Worm (Caenorhabditis elegans) whole organism, L3 larva: ENCODE results near the gene T04B2.8.
A peak's percentile ranks its signal among the peaks of the same experiment; 100 is the strongest.

ENCODE experiments used
- R02D3.7 ChIP-seq: fragments of 150-350 bp; optimal IDR thresholded peaks from 2 replicates; lab custom pipeline; 2014; ENCODE audit warnings: missing biosample characterization, missing genetic modification characterization
- aly-2 ChIP-seq: fragments of 150-350 bp; optimal IDR thresholded peaks from 2 replicates; lab custom pipeline; 2014; ENCODE audit warnings: missing biosample characterization, missing genetic modification characterization
- ama-1 ChIP-seq: fragments of 150-350 bp; optimal IDR thresholded peaks from 2 replicates; lab custom pipeline; 2018
- ceh-16 ChIP-seq: sonication (generic microtip); optimal IDR thresholded peaks from 2 replicates; lab custom pipeline; 2017; ENCODE audit warnings: missing biosample characterization, missing genetic modification characterization
- ceh-9 ChIP-seq: sonication (generic microtip); optimal IDR thresholded peaks from 2 replicates; lab custom pipeline; 2018; ENCODE audit warnings: missing biosample characterization, missing genetic modification characterization
- daf-12 ChIP-seq: fragments of 150-350 bp; optimal IDR thresholded peaks from 2 replicates; lab custom pipeline; 2014; ENCODE audit warnings: missing biosample characterization, missing genetic modification reagents, missing genetic modification characterization
- egl-27 ChIP-seq: sonication (generic microtip); optimal IDR thresholded peaks from 4 replicates; lab custom pipeline; 2017; ENCODE audit warnings: missing biosample characterization, missing genetic modification reagents, missing genetic modification characterization
- elt-1 ChIP-seq: fragments of 150-350 bp; optimal IDR thresholded peaks from 2 replicates; lab custom pipeline; 2014; ENCODE audit warnings: missing biosample characterization, missing genetic modification characterization
- elt-2 ChIP-seq: sonication (generic microtip); optimal IDR thresholded peaks from 2 replicates; lab custom pipeline; 2016; ENCODE audit warnings: missing genetic modification reagents, mild to moderate bottlenecking, missing genetic modification characterization, missing compliant biosample characterization
- eor-1 ChIP-seq, 2 experiments: fragments of 150-350 bp; optimal IDR thresholded peaks; 2 replicates each; lab custom pipeline; 2014 to 2018; ENCODE audit warnings: missing biosample characterization in 2 of 2, missing genetic modification characterization in 2 of 2
- fkh-10 ChIP-seq: sonication (generic microtip); optimal IDR thresholded peaks from 2 replicates; lab custom pipeline; 2017; ENCODE audit warnings: missing biosample characterization, missing genetic modification reagents, missing genetic modification characterization
- fkh-2 ChIP-seq: fragments of 150-350 bp; optimal IDR thresholded peaks from 2 replicates; lab custom pipeline; 2014; ENCODE audit warnings: missing biosample characterization, missing genetic modification reagents, missing genetic modification characterization
- hmg-11 ChIP-seq: sonication (generic microtip); optimal IDR thresholded peaks from 2 replicates; lab custom pipeline; 2016; ENCODE audit warnings: missing genetic modification characterization, missing compliant biosample characterization
- jun-1 ChIP-seq: fragments of 150-350 bp; optimal IDR thresholded peaks from 2 replicates; lab custom pipeline; 2014; ENCODE audit warnings: missing biosample characterization, missing genetic modification reagents, missing genetic modification characterization
- lin-15B ChIP-seq: fragments of 150-350 bp; optimal IDR thresholded peaks from 2 replicates; lab custom pipeline; 2014; ENCODE audit warnings: missing biosample characterization, missing genetic modification characterization
- lin-39 ChIP-seq: fragments of 150-350 bp; optimal IDR thresholded peaks from 2 replicates; lab custom pipeline; 2018; ENCODE audit warnings: missing biosample characterization, missing genetic modification reagents, missing genetic modification characterization
- lsy-12 ChIP-seq: sonication (generic microtip); optimal IDR thresholded peaks from 2 replicates; lab custom pipeline; 2016; ENCODE audit warnings: mild to moderate bottlenecking, missing genetic modification characterization, missing compliant biosample characterization
- mdl-1 ChIP-seq: fragments of 150-350 bp; optimal IDR thresholded peaks from 2 replicates; lab custom pipeline; 2014; ENCODE audit warnings: missing biosample characterization, missing genetic modification characterization
- mml-1 ChIP-seq: fragments of 150-350 bp; sonication (generic microtip); optimal IDR thresholded peaks from 3 replicates; lab custom pipeline; 2014; ENCODE audit warnings: missing biosample characterization, missing genetic modification characterization
- nfya-1 ChIP-seq: sonication (generic microtip); optimal IDR thresholded peaks from 2 replicates; lab custom pipeline; 2017; ENCODE audit warnings: missing genetic modification characterization, mild to moderate bottlenecking, missing compliant biosample characterization, antibody characterized with exemption, moderate library complexity; ENCODE audit not compliant: insufficient read depth
- nhr-11 ChIP-seq: fragments of 150-350 bp; optimal IDR thresholded peaks from 2 replicates; lab custom pipeline; 2014; ENCODE audit warnings: missing biosample characterization, missing genetic modification characterization
- nhr-12 ChIP-seq: fragments of 150-350 bp; optimal IDR thresholded peaks from 2 replicates; lab custom pipeline; 2014; ENCODE audit warnings: missing biosample characterization, missing genetic modification characterization
- nhr-23 ChIP-seq: fragments of 150-350 bp; optimal IDR thresholded peaks from 2 replicates; lab custom pipeline; 2014; ENCODE audit warnings: missing biosample characterization, missing genetic modification reagents, missing genetic modification characterization
- nhr-25 ChIP-seq: sonication (generic microtip); optimal IDR thresholded peaks from 2 replicates; lab custom pipeline; 2017; ENCODE audit warnings: missing biosample characterization, missing genetic modification characterization
- nhr-28 ChIP-seq: fragments of 150-350 bp; optimal IDR thresholded peaks from 2 replicates; lab custom pipeline; 2014; ENCODE audit warnings: missing biosample characterization, missing genetic modification characterization
- nhr-43 ChIP-seq: sonication (generic microtip); optimal IDR thresholded peaks from 2 replicates; lab custom pipeline; 2016; ENCODE audit warnings: mild to moderate bottlenecking, missing genetic modification characterization, missing compliant biosample characterization; ENCODE audit not compliant: poor library complexity, severe bottlenecking
- nhr-67 ChIP-seq: fragments of 150-350 bp; optimal IDR thresholded peaks from 2 replicates; lab custom pipeline; 2014; ENCODE audit warnings: missing biosample characterization, missing genetic modification characterization
- pqm-1 ChIP-seq: fragments of 150-350 bp; optimal IDR thresholded peaks from 2 replicates; lab custom pipeline; 2017; ENCODE audit warnings: missing biosample characterization, missing genetic modification characterization, inconsistent platforms
- sea-2 ChIP-seq: fragments of 150-350 bp; sonication (generic microtip); optimal IDR thresholded peaks from 4 replicates; lab custom pipeline; 2014; ENCODE audit warnings: missing biosample characterization, missing genetic modification reagents, missing genetic modification characterization
- skn-1 ChIP-seq: fragments of 150-350 bp; optimal IDR thresholded peaks from 2 replicates; lab custom pipeline; 2014; ENCODE audit warnings: missing biosample characterization, missing genetic modification characterization
- snpc-4 ChIP-seq: fragments of 150-350 bp; optimal IDR thresholded peaks from 2 replicates; lab custom pipeline; 2014; ENCODE audit warnings: missing biosample characterization, missing genetic modification characterization
- tbx-2 ChIP-seq: sonication (generic microtip); optimal IDR thresholded peaks from 2 replicates; lab custom pipeline; 2016; ENCODE audit warnings: mild to moderate bottlenecking, missing genetic modification characterization, missing compliant biosample characterization
- unc-39 ChIP-seq: sonication (generic microtip); optimal IDR thresholded peaks from 4 replicates; lab custom pipeline; 2017; ENCODE audit warnings: missing biosample characterization, missing genetic modification characterization
- unc-62 ChIP-seq: fragments of 150-350 bp; sonication (generic microtip); optimal IDR thresholded peaks from 4 replicates; lab custom pipeline; 2014; ENCODE audit warnings: missing biosample characterization, missing genetic modification reagents, missing genetic modification characterization
- zag-1 ChIP-seq: fragments of 150-350 bp; optimal IDR thresholded peaks from 2 replicates; lab custom pipeline; 2014; ENCODE audit warnings: missing biosample characterization, missing genetic modification characterization
- ztf-4 ChIP-seq: fragments of 150-350 bp; optimal IDR thresholded peaks from 2 replicates; lab custom pipeline; 2014; ENCODE audit warnings: missing biosample characterization, missing genetic modification characterization

Gene T04B2.8

ce11 chrIV:10051088-10051487 lies at the start of gene T04B2.8:
Gene T04B2.8, minus strand, starts transcription at chrIV:10051188.
- TF ChIP-seq nhr-12 (tag; lab: Kevin White, UChicago), result no peak
- no peak for TF ChIP-seq R02D3.7 (tag; lab: Kevin White, UChicago)
- TF ChIP-seq mdl-1, result no peak
- no peak for TF ChIP-seq pqm-1 (tag; lab: Kevin White, UChicago)
- TF ChIP-seq nhr-28 (tag; lab: Kevin White, UChicago), result no peak
- no peak for TF ChIP-seq nfya-1

- no peak for TF ChIP-seq zag-1
- no peak for TF ChIP-seq daf-12 (tag; lab: Kevin White, UChicago)
- no peak for TF ChIP-seq nhr-25 (tag; lab: Kevin White, UChicago)
- no peak for TF ChIP-seq unc-62 (GFP tag; lab: Kevin White, UChicago)
- TF ChIP-seq R02D3.7 (tag; lab: Kevin White, UChicago), result peak; percentile 71
- peak; percentile 42 for TF ChIP-seq lin-15B (tag; lab: Kevin White, UChicago)
- TF ChIP-seq ceh-9 (tag; lab: Kevin White, UChicago), result no peak
- no peak for TF ChIP-seq egl-27
- no peak for TF ChIP-seq elt-1 (tag; lab: Kevin White, UChicago)
- no peak for TF ChIP-seq nfya-1
- no peak for TF ChIP-seq ama-1 (lab: Kevin White, UChicago)
These were observed 45.9 kb upstream of the T04B2.8 start, which contains the start of gene dis-3 for ce11 chrIV:10096881-10097280. Gene dis-3, plus strand, starts transcription at chrIV:10097202.

- TF ChIP-seq tbx-2, result no peak
These were observed 44.2 kb upstream of the T04B2.8 start, which contains the start of the genes C04G2.5 and msp-36 for ce11 chrIV:10095171-10095570. Gene C04G2.5, minus strand, starts transcription at chrIV:10095271. Gene msp-36, plus strand, starts transcription at chrIV:10095433.

- TF ChIP-seq lsy-12 (tag; lab: Kevin White, UChicago) (no peak), ceh-16 (no peak), jun-1 (tag; lab: Kevin White, UChicago) (no peak), nhr-43 (tag; lab: Kevin White, UChicago) (no peak), unc-62 (GFP tag; lab: Kevin White, UChicago) (no peak), mml-1 (tag; lab: Kevin White, UChicago) (no peak)
- TF ChIP-seq, all 47 proteins: peak for 0
These were observed 39.4 kb upstream of the T04B2.8 start, which contains the start of gene ttbk-5 for ce11 chrIV:10090358-10090757. Gene ttbk-5, plus strand, starts transcription at chrIV:10090658.

ce11 chrIV:10089777-10090176 lies 38.8 kb upstream of the T04B2.8 start, which contains the start of gene ttr-39:
Gene ttr-39, minus strand, starts transcription at chrIV:10089877.
- TF ChIP-seq daf-12 (tag; lab: Kevin White, UChicago) (no peak), mdl-1 (no peak)

ce11 chrIV:10085401-10086187 lies 34.6 kb upstream of the T04B2.8 start, which contains the start of the genes col-2 and ndc-80:
Gene col-2, minus strand, starts transcription at chrIV:10085451.
Gene ndc-80, plus strand, starts transcription at chrIV:10086137.
- TF ChIP-seq nhr-23 (tag; lab: Kevin White, UChicago), result peak; percentile 54
- TF ChIP-seq zag-1, result no peak
- no peak for TF ChIP-seq unc-39
- TF ChIP-seq elt-1 (tag; lab: Kevin White, UChicago), result no peak
- TF ChIP-seq elt-2 (tag; lab: Kevin White, UChicago), result no peak
- no peak for TF ChIP-seq mdl-1
- TF ChIP-seq skn-1 (tag; lab: Kevin White, UChicago), result peak; percentile 4
- TF ChIP-seq pqm-1 (tag; lab: Kevin White, UChicago), result peak; percentile 17
- no peak for TF ChIP-seq eor-1 (tag; optimal IDR thresholded peaks at IDR 0.05; lab: Kevin White, UChicago)
- no peak for TF ChIP-seq nhr-67 (tag; lab: Kevin White, UChicago)
- no peak for TF ChIP-seq lsy-12 (tag; lab: Kevin White, UChicago)
- TF ChIP-seq nhr-25 (tag; lab: Kevin White, UChicago), result peak; percentile 70
- TF ChIP-seq ztf-4 (tag; lab: Kevin White, UChicago), result no peak
- TF ChIP-seq snpc-4, result peak; percentile 36
- no peak for TF ChIP-seq nhr-11 (tag; lab: Kevin White, UChicago)
- TF ChIP-seq nhr-12 (tag; lab: Kevin White, UChicago), result no peak
- peak; percentile 74 for TF ChIP-seq nhr-43 (tag; lab: Kevin White, UChicago)
- no peak for TF ChIP-seq sea-2 (GFP tag; lab: Kevin White, UChicago)
- peak; percentile 84 for TF ChIP-seq nfya-1
- TF ChIP-seq jun-1 (tag; lab: Kevin White, UChicago), result peak; percentile 10
- TF ChIP-seq ama-1 (lab: Kevin White, UChicago), result no peak
- TF ChIP-seq hmg-11 (tag; lab: Kevin White, UChicago), result no peak
- TF ChIP-seq lin-15B (tag; lab: Kevin White, UChicago), result peak; percentile 93
- TF ChIP-seq fkh-10, result peak; percentile 23
- no peak for TF ChIP-seq nhr-28 (tag; lab: Kevin White, UChicago)
- TF ChIP-seq unc-62 (GFP tag; lab: Kevin White, UChicago), result no peak
- TF ChIP-seq fkh-2, result no peak
- TF ChIP-seq R02D3.7 (tag; lab: Kevin White, UChicago), result peak; percentile 71
- TF ChIP-seq tbx-2, result no peak
- peak; percentile 70 for TF ChIP-seq lin-39 (tag; lab: Kevin White, UChicago)
- no peak for TF ChIP-seq aly-2 (tag; lab: Kevin White, UChicago)
- no peak for TF ChIP-seq ceh-9 (tag; lab: Kevin White, UChicago)
